Fruit fly (Drosophila melanogaster) whole organism, embryonic: ENCODE data around the gene CG3662.
A peak's percentile ranks its signal among the peaks of the same experiment; 100 is the strongest.

Experiments
- CG12071 ChIP-seq: fragments of 200-800 bp; sonication (Bioruptor generic); optimal IDR thresholded peaks from 3 replicates; lab custom pipeline; 2018; ENCODE audit warnings: missing biosample characterization, mild to moderate bottlenecking, missing genetic modification characterization
- CG12391 ChIP-seq: fragments of 200-800 bp; sonication (Bioruptor generic); optimal IDR thresholded peaks from 3 replicates; lab custom pipeline; 2018; ENCODE audit warnings: missing biosample characterization, mild to moderate bottlenecking, missing genetic modification characterization, moderate library complexity
- CG12659 ChIP-seq: fragments of 200-800 bp; sonication (Bioruptor generic); optimal IDR thresholded peaks from 3 replicates; lab custom pipeline; 2017; ENCODE audit warnings: mild to moderate bottlenecking, missing biosample characterization, missing genetic modification reagents, missing genetic modification characterization
- CG13287 ChIP-seq: fragments of 200-800 bp; sonication (Bioruptor generic); IDR thresholded peaks from 2 replicates; pipeline ENCODE4 v1.3.6; 2022; ENCODE audit warnings: missing biosample characterization, missing genetic modification characterization; ENCODE audit not compliant: partially characterized antibody
- CG13775 ChIP-seq: fragments of 200-800 bp; sonication (Bioruptor generic); optimal IDR thresholded peaks from 3 replicates; lab custom pipeline; 2017; ENCODE audit warnings: missing biosample characterization, mild to moderate bottlenecking, missing genetic modification characterization
- CG14860 ChIP-seq: fragments of 200-800 bp; sonication (Bioruptor generic); IDR thresholded peaks from 3 replicates; pipeline ENCODE4 v1.3.6; 2022; ENCODE audit warnings: missing biosample characterization, missing genetic modification characterization; ENCODE audit not compliant: partially characterized antibody
- CG15011 ChIP-seq: fragments of 200-800 bp; sonication (Bioruptor generic); optimal IDR thresholded peaks from 3 replicates; lab custom pipeline; 2018; ENCODE audit warnings: missing biosample characterization, mild to moderate bottlenecking, missing genetic modification characterization
- CG15073 ChIP-seq: fragments of 200-800 bp; sonication (Bioruptor generic); optimal IDR thresholded peaks from 2 replicates; lab custom pipeline; 2016; ENCODE audit warnings: missing biosample characterization, missing genetic modification characterization
- CG1603 ChIP-seq: fragments of 200-800 bp; sonication (Bioruptor generic); optimal IDR thresholded peaks from 2 replicates; lab custom pipeline; 2019; ENCODE audit warnings: missing biosample characterization, mild to moderate bottlenecking, missing genetic modification characterization, moderate library complexity
- CG16863 ChIP-seq: fragments of 200-800 bp; sonication (Bioruptor generic); optimal IDR thresholded peaks from 3 replicates; lab custom pipeline; 2016; ENCODE audit warnings: missing biosample characterization, missing genetic modification characterization
- CG1832 ChIP-seq: fragments of 200-800 bp; sonication (Bioruptor generic); optimal IDR thresholded peaks from 2 replicates; lab custom pipeline; 2017; ENCODE audit warnings: missing biosample characterization, mild to moderate bottlenecking, missing genetic modification characterization, inconsistent platforms
- CG30431 ChIP-seq: fragments of 200-800 bp; sonication (Bioruptor generic); optimal IDR thresholded peaks from 2 replicates; lab custom pipeline; 2017; ENCODE audit warnings: missing biosample characterization, missing genetic modification characterization
- CG3726 ChIP-seq: fragments of 200-800 bp; sonication (Bioruptor generic); IDR thresholded peaks from 3 replicates; pipeline ENCODE4, ENCODE4 v1.3.6; 2022; ENCODE audit warnings: missing biosample characterization, missing genetic modification characterization
- CG4730 ChIP-seq: fragments of 200-800 bp; sonication (Bioruptor generic); IDR thresholded peaks from 2 replicates; pipeline ENCODE4 v1.3.6; 2022; ENCODE audit warnings: missing biosample characterization, missing genetic modification characterization
- CG6689 ChIP-seq: fragments of 200-800 bp; sonication (Bioruptor generic); IDR thresholded peaks from 2 replicates; pipeline ENCODE4 v1.3.6; 2022; ENCODE audit warnings: missing biosample characterization, missing genetic modification characterization
- CG7786 ChIP-seq: fragments of 200-800 bp; sonication (Bioruptor generic); optimal IDR thresholded peaks from 2 replicates; lab custom pipeline; 2016; ENCODE audit warnings: missing biosample characterization, missing genetic modification characterization
- CG7963 ChIP-seq: fragments of 200-800 bp; sonication (Bioruptor generic); IDR thresholded peaks from 3 replicates; pipeline ENCODE4 v1.3.6; 2022; ENCODE audit warnings: missing biosample characterization, missing genetic modification characterization; ENCODE audit not compliant: partially characterized antibody
- CHES-1-like ChIP-seq: fragments of 200-800 bp; sonication (Bioruptor generic); optimal IDR thresholded peaks from 2 replicates; lab custom pipeline; 2016; ENCODE audit warnings: missing biosample characterization, missing genetic modification characterization
- D ChIP-seq, 2 experiments: fragments of 200-800 bp in 1 of 2; fragments of >200 bp in 1 of 2; sonication (Bioruptor generic) in 1 of 2; optimal IDR thresholded peaks; 2 replicates in 1 of 2; 3 replicates in 1 of 2; lab custom pipeline; 2017; ENCODE audit warnings: mild to moderate bottlenecking in 1 of 2, missing biosample characterization in 1 of 2, missing genetic modification characterization in 1 of 2, missing genetic modification reagents in 1 of 2
- Dll ChIP-seq: fragments of 200-800 bp; sonication (Bioruptor generic); IDR thresholded peaks from 4 replicates; pipeline ENCODE4 v1.3.6; 2022; ENCODE audit warnings: missing biosample characterization, missing genetic modification characterization; ENCODE audit not compliant: partially characterized antibody
- Ets65A ChIP-seq: fragments of 200-800 bp; sonication (Bioruptor generic); peaks from one replicate; lab custom pipeline; 2016; ENCODE audit warnings: missing biosample characterization, missing genetic modification characterization
- Gug ChIP-seq: fragments of 200-800 bp; sonication (Bioruptor generic); IDR thresholded peaks from 4 replicates; pipeline ENCODE4 v1.3.6; 2022; ENCODE audit warnings: missing biosample characterization, missing genetic modification characterization
- Hr51 ChIP-seq, 2 experiments: fragments of 200-800 bp; sonication (Bioruptor generic); optimal IDR thresholded peaks; 2 replicates in 1 of 2; 3 replicates in 1 of 2; lab custom pipeline; 2016 to 2018; ENCODE audit warnings: missing biosample characterization in 2 of 2, missing genetic modification characterization in 2 of 2, mild to moderate bottlenecking in 1 of 2, moderate library complexity in 1 of 2
- MBD-R2 ChIP-seq: fragments of 200-800 bp; sonication (Bioruptor generic); IDR thresholded peaks from 2 replicates; pipeline ENCODE4 v1.3.6; 2022; ENCODE audit warnings: missing biosample characterization, missing genetic modification characterization
- MESR4 ChIP-seq: fragments of 200-800 bp; sonication (Bioruptor generic); optimal IDR thresholded peaks from 2 replicates; lab custom pipeline; 2018; ENCODE audit warnings: missing biosample characterization, mild to moderate bottlenecking, missing genetic modification characterization, moderate library complexity
- MTF-1 ChIP-seq: fragments of 200-800 bp; sonication (Bioruptor generic); optimal IDR thresholded peaks from 2 replicates; lab custom pipeline; 2018; ENCODE audit warnings: missing biosample characterization, mild to moderate bottlenecking, missing genetic modification characterization, borderline replicate concordance
- Med ChIP-seq: fragments of 200-800 bp; sonication (Bioruptor generic); peaks from one replicate; lab custom pipeline; 2016; ENCODE audit warnings: missing biosample characterization, missing genetic modification characterization, mild to moderate bottlenecking, inconsistent platforms, moderate library complexity
- Myb ChIP-seq: fragments of 200-800 bp; sonication (Bioruptor generic); optimal IDR thresholded peaks from 2 replicates; lab custom pipeline; 2016; ENCODE audit warnings: missing biosample characterization, missing genetic modification characterization
- NC2α ChIP-seq: fragments of 200-800 bp; sonication (Bioruptor generic); optimal IDR thresholded peaks from 2 replicates; lab custom pipeline; 2016; ENCODE audit warnings: missing biosample characterization, missing genetic modification characterization
- Sox102F ChIP-seq: fragments of 200-800 bp; sonication (Bioruptor generic); optimal IDR thresholded peaks from 2 replicates; lab custom pipeline; 2018; ENCODE audit warnings: missing biosample characterization, mild to moderate bottlenecking, missing genetic modification characterization, moderate library complexity
- Sry-β ChIP-seq: fragments of 200-800 bp; sonication (Bioruptor generic); optimal IDR thresholded peaks from 2 replicates; lab custom pipeline; 2018; ENCODE audit warnings: missing biosample characterization, mild to moderate bottlenecking, missing genetic modification characterization, moderate library complexity
- bbx ChIP-seq: fragments of 200-800 bp; sonication (Bioruptor generic); IDR thresholded peaks from 2 replicates; pipeline ENCODE4 v1.3.6; 2022; ENCODE audit warnings: missing biosample characterization, missing genetic modification characterization; ENCODE audit not compliant: partially characterized antibody
- chinmo ChIP-seq: fragments of 200-800 bp; sonication (Bioruptor generic); IDR thresholded peaks from 4 replicates; pipeline ENCODE4 v1.3.6; 2022; ENCODE audit warnings: missing biosample characterization, missing genetic modification characterization; ENCODE audit not compliant: partially characterized antibody
- crol ChIP-seq: fragments of 200-800 bp; sonication (Bioruptor generic); IDR thresholded peaks from 2 replicates; pipeline ENCODE4 v1.3.6; 2022; ENCODE audit warnings: missing biosample characterization, missing genetic modification characterization
- dysf ChIP-seq: fragments of 200-800 bp; sonication (Bioruptor generic); IDR thresholded peaks from 3 replicates; pipeline ENCODE4 v1.3.6; 2022; ENCODE audit warnings: missing biosample characterization, missing genetic modification characterization
- eve ChIP-seq, 2 experiments: fragments of >200 bp; optimal IDR thresholded peaks; 2 replicates each; lab custom pipeline; 2017; ENCODE audit warnings: missing biosample characterization in 2 of 2, missing genetic modification characterization in 2 of 2
- exex ChIP-seq: fragments of 200-800 bp; sonication (Bioruptor generic); optimal IDR thresholded peaks from 4 replicates; lab custom pipeline; 2018; ENCODE audit warnings: missing biosample characterization, mild to moderate bottlenecking, missing genetic modification characterization, moderate library complexity
- fd3F ChIP-seq: fragments of 200-800 bp; sonication (Bioruptor generic); optimal IDR thresholded peaks from 2 replicates; lab custom pipeline; 2018; ENCODE audit warnings: missing biosample characterization, mild to moderate bottlenecking, missing genetic modification characterization, moderate library complexity
- fd64A ChIP-seq: fragments of 200-800 bp; sonication (Bioruptor generic); optimal IDR thresholded peaks from 3 replicates; lab custom pipeline; 2018; ENCODE audit warnings: missing biosample characterization, mild to moderate bottlenecking, missing genetic modification characterization
- insv ChIP-seq, 2 experiments: fragments of 200-800 bp; sonication (Bioruptor generic); optimal IDR thresholded peaks; 3 replicates each; lab custom pipeline; 2016 to 2018; ENCODE audit warnings: missing biosample characterization in 2 of 2, missing genetic modification characterization in 2 of 2
- ken ChIP-seq: fragments of 200-800 bp; sonication (Bioruptor generic); IDR thresholded peaks from 3 replicates; pipeline ENCODE4 v1.3.6; 2022; ENCODE audit warnings: missing biosample characterization, missing genetic modification characterization
- pfk ChIP-seq: fragments of 200-800 bp; sonication (Bioruptor generic); optimal IDR thresholded peaks from 2 replicates; lab custom pipeline; 2018; ENCODE audit warnings: missing biosample characterization, mild to moderate bottlenecking, missing genetic modification characterization, moderate library complexity
- pum ChIP-seq: fragments of 200-800 bp; sonication (Bioruptor generic); optimal IDR thresholded peaks from 2 replicates; lab custom pipeline; 2016; ENCODE audit warnings: missing biosample characterization, missing genetic modification characterization
- row ChIP-seq: fragments of 200-800 bp; sonication (Bioruptor generic); IDR thresholded peaks from 3 replicates; pipeline ENCODE4 v1.3.6; 2022; ENCODE audit warnings: missing biosample characterization, missing genetic modification characterization
- slbo ChIP-seq: fragments of 200-800 bp; sonication (Bioruptor generic); IDR thresholded peaks from 2 replicates; pipeline ENCODE4 v1.3.6; 2022; ENCODE audit warnings: missing biosample characterization, missing genetic modification characterization
- slou ChIP-seq: fragments of 200-800 bp; sonication (Bioruptor generic); optimal IDR thresholded peaks from 3 replicates; lab custom pipeline; 2016; ENCODE audit warnings: missing biosample characterization, missing genetic modification characterization
- so ChIP-seq: fragments of 200-800 bp; sonication (Bioruptor generic); IDR thresholded peaks from 3 replicates; pipeline ENCODE4 v1.3.6; 2022; ENCODE audit warnings: missing biosample characterization, missing genetic modification characterization
- stwl ChIP-seq: fragments of 200-800 bp; sonication (Bioruptor generic); optimal IDR thresholded peaks from 3 replicates; lab custom pipeline; 2018; ENCODE audit warnings: missing biosample characterization, mild to moderate bottlenecking, missing genetic modification characterization, moderate library complexity
- trh ChIP-seq: fragments of 200-800 bp; sonication (Bioruptor generic); optimal IDR thresholded peaks from 2 replicates; lab custom pipeline; 2016; ENCODE audit warnings: missing biosample characterization, missing genetic modification characterization

Gene CG3662

DNA sequence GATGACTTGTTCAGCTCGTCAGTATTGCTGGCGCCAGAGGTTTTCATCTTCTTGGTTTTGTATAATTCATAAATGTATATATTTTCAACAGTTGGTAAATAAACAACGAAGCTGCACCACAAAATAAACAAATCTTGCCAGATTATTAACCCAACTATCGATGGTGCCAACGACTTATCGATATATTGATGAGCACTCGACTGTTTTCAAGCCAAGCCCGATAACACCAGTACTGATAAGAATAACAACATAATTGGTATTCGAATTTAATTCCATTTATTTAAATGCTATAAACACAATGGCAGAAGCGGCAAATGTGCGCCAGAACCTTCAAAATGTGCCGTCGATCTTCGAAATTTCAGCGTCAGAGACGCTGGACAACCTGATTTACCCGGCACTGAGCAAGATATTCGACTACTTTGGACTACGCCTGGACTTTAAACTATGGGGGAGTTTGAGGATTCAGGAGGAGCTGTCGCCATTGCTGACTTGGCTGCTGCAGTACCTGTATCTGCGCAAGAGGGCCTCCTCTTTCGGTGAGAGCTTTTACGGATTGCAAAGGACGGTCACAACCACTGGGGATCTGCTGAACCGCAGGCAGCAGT is 5.2 kb upstream of the CG3662 start, which contains the start of the genes Saf6 and Pex12 (continued):
- TF ChIP-seq Gug (GFP tag; lab: Robert Waterston, UW) (no peak), Myb (GFP tag; lab: Kevin White, UChicago) (peak; percentile 15), CG4730 (GFP tag; lab: Robert Waterston, UW) (no peak), Ets65A (GFP tag; lab: Kevin White, UChicago) (no peak), ken (GFP tag; lab: Robert Waterston, UW) (no peak), dysf (GFP tag; lab: Robert Waterston, UW) (no peak), CG16863 (GFP tag; lab: Kevin White, UChicago) (no peak), CG7786 (GFP tag; lab: Kevin White, UChicago) (no peak), stwl (tag; lab: Kevin White, UChicago) (peak; percentile 45), CG3726 (GFP tag; lab: Robert Waterston, UW) (no peak), Sry-β (GFP tag; lab: Kevin White, UChicago) (peak; percentile 91), bbx (GFP tag; lab: Robert Waterston, UW) (peak; percentile 82), MESR4 (GFP tag; lab: Kevin White, UChicago) (peak; percentile 41), trh (GFP tag; lab: Kevin White, UChicago) (no peak), pum (GFP tag; lab: Kevin White, UChicago) (no peak), CHES-1-like (GFP tag; lab: Kevin White, UChicago) (no peak), so (no peak), CG6689 (GFP tag; lab: Robert Waterston, UW) (no peak), fd3F (GFP tag; lab: Kevin White, UChicago) (no peak), CG14860 (peak; percentile 85), slbo (GFP tag; lab: Robert Waterston, UW) (no peak), D (optimal IDR thresholded peaks at IDR 0.05; lab: Kevin White, UChicago) (peak; percentile 48), D (GFP tag; optimal IDR thresholded peaks at IDR 0.05; lab: Kevin White, UChicago) (no peak), fd64A (GFP tag; lab: Kevin White, UChicago) (no peak), CG15073 (GFP tag; lab: Kevin White, UChicago) (no peak), CG1603 (tag; lab: Kevin White, UChicago) (peak; percentile 43), Dll (GFP tag; lab: Robert Waterston, UW) (peak; percentile 89), CG13775 (peak; percentile 8), CG1832 (GFP tag; lab: Kevin White, UChicago) (no peak), eve (GFP tag; optimal IDR thresholded peaks at IDR 0.05; lab: Kevin White, UChicago) (no peak), exex (tag; lab: Kevin White, UChicago) (peak; percentile 47), CG12071 (no peak), insv (GFP tag; optimal IDR thresholded peaks at IDR 0.05; lab: Kevin White, UChicago) (peak in 1 of 2 experiments; percentile 54), CG30431 (GFP tag; lab: Kevin White, UChicago) (no peak), CG12659 (peak; percentile 12), row (GFP tag; lab: Robert Waterston, UW) (peak; percentile 47), crol (no peak), pfk (GFP tag; lab: Kevin White, UChicago) (no peak), Sox102F (GFP tag; lab: Kevin White, UChicago) (no peak), NC2α (GFP tag; lab: Kevin White, UChicago) (no peak), MTF-1 (no peak), CG13287 (GFP tag; lab: Robert Waterston, UW) (peak; percentile 89), CG12391 (tag; lab: Kevin White, UChicago) (no peak), Hr51 (GFP tag; optimal IDR thresholded peaks at IDR 0.05; lab: Kevin White, UChicago) (no peak), MBD-R2 (peak; percentile 90), Med (GFP tag; lab: Kevin White, UChicago) (peak; percentile 75), CG7963 (GFP tag; lab: Robert Waterston, UW) (peak; percentile 83), CG15011 (GFP tag; lab: Kevin White, UChicago) (no peak), chinmo (peak; percentile 89), slou (no peak)
